Fruit fly (Drosophila melanogaster) whole organism, embryonic: ENCODE data around the gene CG3662.

Experiments used
- CG10321 ChIP-seq: fragments of 200-800 bp; sonication (Bioruptor generic); IDR thresholded peaks from 2 replicates; pipeline ENCODE4 v1.3.6; 2022; ENCODE audit warnings: missing biosample characterization, missing genetic modification characterization
- CG11456 ChIP-seq: fragments of 200-800 bp; sonication (Bioruptor generic); IDR thresholded peaks from 3 replicates; pipeline ENCODE4 v1.3.6; 2022; ENCODE audit warnings: missing biosample characterization, missing genetic modification characterization
- CG12659 ChIP-seq: fragments of 200-800 bp; sonication (Bioruptor generic); optimal IDR thresholded peaks from 3 replicates; lab custom pipeline; 2017; ENCODE audit warnings: mild to moderate bottlenecking, missing biosample characterization, missing genetic modification reagents, missing genetic modification characterization
- CG14667 ChIP-seq: fragments of 200-800 bp; sonication (Bioruptor generic); IDR thresholded peaks from 2 replicates; pipeline ENCODE4 v1.3.6; 2022; ENCODE audit warnings: missing biosample characterization, missing genetic modification characterization
- CG15479 ChIP-seq: fragments of 200-800 bp; sonication (Bioruptor generic); optimal IDR thresholded peaks from 3 replicates; lab custom pipeline; 2019; ENCODE audit warnings: missing biosample characterization, mild to moderate bottlenecking, missing genetic modification characterization, moderate library complexity
- CG1832 ChIP-seq: fragments of 200-800 bp; sonication (Bioruptor generic); optimal IDR thresholded peaks from 2 replicates; lab custom pipeline; 2017; ENCODE audit warnings: missing biosample characterization, mild to moderate bottlenecking, missing genetic modification characterization, inconsistent platforms
- CG18476 ChIP-seq: fragments of 200-800 bp; sonication (Bioruptor generic); optimal IDR thresholded peaks from 2 replicates; lab custom pipeline; 2016; ENCODE audit warnings: missing biosample characterization, mild to moderate bottlenecking, missing genetic modification characterization
- CG2199 ChIP-seq: fragments of 200-800 bp; sonication (Bioruptor generic); IDR thresholded peaks from 3 replicates; pipeline ENCODE4 v1.3.6; 2022; ENCODE audit warnings: missing biosample characterization, missing genetic modification characterization
- CG2889 ChIP-seq: fragments of 200-800 bp; sonication (Bioruptor generic); IDR thresholded peaks from 3 replicates; pipeline ENCODE4 v1.3.6; 2022; ENCODE audit warnings: missing biosample characterization, missing genetic modification characterization
- CG32767 ChIP-seq: fragments of 200-800 bp; sonication (Bioruptor generic); IDR thresholded peaks from 2 replicates; pipeline ENCODE4 v1.3.6; 2022; ENCODE audit warnings: missing biosample characterization, missing genetic modification characterization
- CG4360 ChIP-seq: fragments of 200-800 bp; sonication (Bioruptor generic); IDR thresholded peaks from 2 replicates; pipeline ENCODE4 v1.3.6; 2022; ENCODE audit warnings: missing biosample characterization, missing genetic modification characterization
- CG5245 ChIP-seq: fragments of 200-800 bp; sonication (Bioruptor generic); optimal IDR thresholded peaks from 3 replicates; lab custom pipeline; 2016; ENCODE audit warnings: missing biosample characterization, missing genetic modification characterization
- CG5953 ChIP-seq: fragments of 200-800 bp; sonication (Bioruptor generic); IDR thresholded peaks from 2 replicates; pipeline ENCODE4 v1.3.6; 2022; ENCODE audit warnings: missing biosample characterization, missing genetic modification characterization
- CG8089 ChIP-seq: fragments of 200-800 bp; sonication (Bioruptor generic); optimal IDR thresholded peaks from 3 replicates; lab custom pipeline; 2016; ENCODE audit warnings: missing biosample characterization, missing genetic modification characterization
- CG8924 ChIP-seq: fragments of 200-800 bp; optimal IDR thresholded peaks from 3 replicates; lab custom pipeline; 2019; ENCODE audit warnings: missing biosample characterization, mild to moderate bottlenecking, missing genetic modification characterization, moderate library complexity
- D ChIP-seq, 2 experiments: fragments of 200-800 bp in 1 of 2; fragments of >200 bp in 1 of 2; sonication (Bioruptor generic) in 1 of 2; optimal IDR thresholded peaks; 2 replicates in 1 of 2; 3 replicates in 1 of 2; lab custom pipeline; 2017; ENCODE audit warnings: mild to moderate bottlenecking in 1 of 2, missing biosample characterization in 1 of 2, missing genetic modification characterization in 1 of 2, missing genetic modification reagents in 1 of 2
- Dbx ChIP-seq: fragments of 200-800 bp; sonication (Bioruptor generic); IDR thresholded peaks from 3 replicates; pipeline ENCODE4 v1.3.6; 2022; ENCODE audit warnings: missing biosample characterization, missing genetic modification characterization
- Elba2 ChIP-seq: fragments of 200-800 bp; sonication (Bioruptor generic); optimal IDR thresholded peaks from 3 replicates; lab custom pipeline; 2016; ENCODE audit warnings: missing biosample characterization, missing genetic modification characterization
- Ets65A ChIP-seq: fragments of 200-800 bp; sonication (Bioruptor generic); peaks from one replicate; lab custom pipeline; 2016; ENCODE audit warnings: missing biosample characterization, missing genetic modification characterization
- H15 ChIP-seq: fragments of 200-800 bp; sonication (Bioruptor generic); IDR thresholded peaks from 3 replicates; pipeline ENCODE4 v1.3.6; 2022; ENCODE audit warnings: missing biosample characterization, missing genetic modification characterization
- HLH4C ChIP-seq: fragments of 200-800 bp; sonication (Bioruptor generic); IDR thresholded peaks from 3 replicates; pipeline ENCODE4 v1.3.6; 2022; ENCODE audit warnings: missing biosample characterization, missing genetic modification characterization; ENCODE audit not compliant: partially characterized antibody
- HmgD ChIP-seq: fragments of 200-800 bp; sonication (Bioruptor generic); optimal IDR thresholded peaks from 3 replicates; lab custom pipeline; 2016; ENCODE audit warnings: missing biosample characterization, missing genetic modification characterization
- Hr51 ChIP-seq, 2 experiments: fragments of 200-800 bp; sonication (Bioruptor generic); optimal IDR thresholded peaks; 2 replicates in 1 of 2; 3 replicates in 1 of 2; lab custom pipeline; 2016 to 2018; ENCODE audit warnings: missing biosample characterization in 2 of 2, missing genetic modification characterization in 2 of 2, mild to moderate bottlenecking in 1 of 2, moderate library complexity in 1 of 2
- Med ChIP-seq: fragments of 200-800 bp; sonication (Bioruptor generic); peaks from one replicate; lab custom pipeline; 2016; ENCODE audit warnings: missing biosample characterization, missing genetic modification characterization, mild to moderate bottlenecking, inconsistent platforms, moderate library complexity
- Meics ChIP-seq: fragments of 200-800 bp; sonication (Bioruptor generic); optimal IDR thresholded peaks from 2 replicates; lab custom pipeline; 2017; ENCODE audit warnings: missing biosample characterization, mild to moderate bottlenecking, missing genetic modification characterization
- Rfx ChIP-seq: fragments of 200-800 bp; sonication (Bioruptor generic); IDR thresholded peaks from 2 replicates; pipeline ENCODE4 v1.3.6; 2022; ENCODE audit warnings: missing biosample characterization, missing genetic modification characterization
- abd-A ChIP-seq: fragments of 200-800 bp; sonication (Bioruptor generic); optimal IDR thresholded peaks from 3 replicates; lab custom pipeline; 2019; ENCODE audit warnings: missing biosample characterization, mild to moderate bottlenecking, missing genetic modification characterization, moderate library complexity
- amos ChIP-seq: fragments of 200-800 bp; sonication (Bioruptor generic); IDR thresholded peaks from 2 replicates; pipeline ENCODE4 v1.3.6; 2022; ENCODE audit warnings: missing biosample characterization, missing genetic modification characterization; ENCODE audit not compliant: partially characterized antibody
- aop ChIP-seq: fragments of 200-800 bp; sonication (Bioruptor generic); IDR thresholded peaks from 2 replicates; pipeline ENCODE4 v1.3.6; 2022; ENCODE audit warnings: missing biosample characterization, missing genetic modification characterization
- bbx ChIP-seq: fragments of 200-800 bp; sonication (Bioruptor generic); IDR thresholded peaks from 2 replicates; pipeline ENCODE4 v1.3.6; 2022; ENCODE audit warnings: missing biosample characterization, missing genetic modification characterization; ENCODE audit not compliant: partially characterized antibody
- chm ChIP-seq: fragments of 200-800 bp; sonication (Bioruptor generic); IDR thresholded peaks from 2 replicates; pipeline ENCODE4 v1.3.6; 2022; ENCODE audit warnings: missing biosample characterization, missing genetic modification characterization
- ci ChIP-seq: fragments of 200-800 bp; sonication (Bioruptor generic); IDR thresholded peaks from 3 replicates; pipeline ENCODE4 v1.3.6; 2022; ENCODE audit warnings: missing biosample characterization, missing genetic modification characterization
- crol ChIP-seq: fragments of 200-800 bp; sonication (Bioruptor generic); IDR thresholded peaks from 2 replicates; pipeline ENCODE4 v1.3.6; 2022; ENCODE audit warnings: missing biosample characterization, missing genetic modification characterization
- ham ChIP-seq: fragments of 200-800 bp; sonication (Bioruptor generic); IDR thresholded peaks from 2 replicates; pipeline ENCODE4 v1.3.6; 2022; ENCODE audit warnings: missing biosample characterization, missing genetic modification characterization
- hb ChIP-seq: fragments of 200-800 bp; sonication (Bioruptor generic); IDR thresholded peaks from 3 replicates; pipeline ENCODE4 v1.3.6; 2022; ENCODE audit warnings: missing biosample characterization, missing genetic modification characterization; ENCODE audit not compliant: partially characterized antibody
- hbn ChIP-seq: fragments of 200-800 bp; sonication (Bioruptor generic); IDR thresholded peaks from 2 replicates; pipeline ENCODE4 v1.3.6; 2022; ENCODE audit warnings: missing biosample characterization, missing genetic modification characterization; ENCODE audit not compliant: partially characterized antibody
- psq ChIP-seq: fragments of 200-800 bp; sonication (Bioruptor generic); optimal IDR thresholded peaks from 2 replicates; lab custom pipeline; 2017; ENCODE audit warnings: missing biosample characterization, missing genetic modification characterization
- sens ChIP-seq: fragments of 200-800 bp; sonication (Bioruptor generic); peaks from one replicate; lab custom pipeline; 2016; ENCODE audit warnings: missing biosample characterization, missing genetic modification characterization
- slp2 ChIP-seq: fragments of 200-800 bp; sonication (Bioruptor generic); optimal IDR thresholded peaks from 2 replicates; lab custom pipeline; 2016; ENCODE audit warnings: missing biosample characterization, missing genetic modification characterization
- so ChIP-seq: fragments of 200-800 bp; sonication (Bioruptor generic); IDR thresholded peaks from 3 replicates; pipeline ENCODE4 v1.3.6; 2022; ENCODE audit warnings: missing biosample characterization, missing genetic modification characterization
- tap ChIP-seq: fragments of 200-800 bp; optimal IDR thresholded peaks from 3 replicates; lab custom pipeline; 2019; ENCODE audit warnings: missing biosample characterization, mild to moderate bottlenecking, missing genetic modification characterization, moderate library complexity
- tll ChIP-seq, 2 experiments: fragments of 200-800 bp in 1 of 2; fragments of >200 bp in 1 of 2; sonication (Bioruptor generic) in 1 of 2; optimal IDR thresholded peaks; 2 replicates each; lab custom pipeline; 2017 to 2019; ENCODE audit warnings: missing biosample characterization in 2 of 2, missing genetic modification characterization in 2 of 2, mild to moderate bottlenecking in 1 of 2, moderate library complexity in 1 of 2
- twi ChIP-seq: fragments of 200-800 bp; optimal IDR thresholded peaks from 2 replicates; lab custom pipeline; 2019; ENCODE audit warnings: missing biosample characterization, mild to moderate bottlenecking, missing genetic modification characterization, moderate library complexity
- z ChIP-seq: fragments of 200-800 bp; sonication (Bioruptor generic); IDR thresholded peaks from 3 replicates; pipeline ENCODE4 v1.3.6; 2022; ENCODE audit warnings: missing biosample characterization, missing genetic modification characterization
- zen ChIP-seq: fragments of 200-800 bp; sonication (Bioruptor generic); optimal IDR thresholded peaks from 3 replicates; lab custom pipeline; 2018; ENCODE audit warnings: missing biosample characterization, mild to moderate bottlenecking, missing genetic modification characterization, moderate library complexity
- zfh1 ChIP-seq: fragments of 200-800 bp; sonication (Bioruptor generic); IDR thresholded peaks from 3 replicates; pipeline ENCODE4 v1.3.6; 2022; ENCODE audit warnings: missing biosample characterization, missing genetic modification characterization

CG3662 gene

DNA sequence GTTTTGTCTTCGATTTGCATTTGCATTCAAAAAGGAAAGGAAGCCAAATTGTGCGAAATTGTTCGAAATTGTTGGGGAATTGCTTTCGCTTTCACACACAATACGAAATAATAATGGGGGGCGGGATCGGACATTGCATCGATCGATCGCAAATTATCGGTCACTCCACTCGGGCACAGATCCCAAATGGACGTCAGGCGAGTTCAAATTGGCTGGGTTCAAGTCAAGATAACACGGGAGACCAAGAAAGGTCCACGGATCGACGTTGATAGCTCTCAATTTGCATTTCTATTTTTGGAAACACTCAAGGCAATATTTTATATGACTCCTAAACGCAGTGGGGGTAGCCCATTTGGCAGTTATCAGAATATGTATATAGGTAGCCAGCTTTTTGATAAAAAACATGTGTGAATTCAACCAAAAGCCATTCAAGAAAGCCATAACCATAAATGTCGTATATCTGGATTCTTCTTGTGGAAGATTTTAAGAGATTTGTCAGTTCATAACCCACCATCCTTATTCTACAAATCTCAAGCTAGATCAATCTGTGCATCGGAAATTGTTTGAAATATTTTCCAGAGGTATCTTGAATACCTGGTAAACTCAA is 28.2 kb downstream of the CG3662 start:
- TF ChIP-seq Hr51 (GFP tag; optimal IDR thresholded peaks at IDR 0.05; lab: Kevin White, UChicago), result no peak
- TF ChIP-seq abd-A (tag; lab: Kevin White, UChicago), result no peak
- TF ChIP-seq sens (GFP tag; lab: Kevin White, UChicago), result peak; percentile 9
- no peak for TF ChIP-seq H15
- TF ChIP-seq z, result no peak

dm6 chr2L:849787-850512 is 28.9 kb downstream of the CG3662 start:
- peak; percentile 59 for TF ChIP-seq sens (GFP tag; lab: Kevin White, UChicago)
- TF ChIP-seq CG8924 (tag; lab: Kevin White, UChicago), result no peak
- TF ChIP-seq crol (GFP tag; lab: Robert Waterston, UW), result peak; percentile 76
- 0 out of 2 replicates have a peak, but pooled peaks have one; percentile 22 for TF ChIP-seq hbn (GFP tag; lab: Robert Waterston, UW)
- peak; percentile 79 for TF ChIP-seq zen (tag; lab: Kevin White, UChicago)
- TF ChIP-seq CG5953, result no peak
- 0 out of 3 replicates have a peak, but pooled peaks have one; percentile 8 for TF ChIP-seq hb (GFP tag; lab: Robert Waterston, UW)
- 0 out of 3 replicates have a peak, but pooled peaks have one; percentile 20 for TF ChIP-seq so
- no peak for TF ChIP-seq Ets65A (GFP tag; lab: Kevin White, UChicago)
- 0 out of 2 replicates have a peak, but pooled peaks have one; percentile 19 for TF ChIP-seq chm
- TF ChIP-seq CG5245 (GFP tag; lab: Kevin White, UChicago), result no peak
- 0 out of 3 replicates have a peak, but pooled peaks have one; percentile 18 for TF ChIP-seq CG11456 (GFP tag; lab: Robert Waterston, UW)
- peak; percentile 47; the same call in 1 of the 3 replicates for TF ChIP-seq ci (GFP tag; lab: Robert Waterston, UW)
- no peak for TF ChIP-seq tap
- no peak for TF ChIP-seq CG12659 (GFP tag; lab: Kevin White, UChicago)
- TF ChIP-seq amos (GFP tag; lab: Robert Waterston, UW), result no peak
- TF ChIP-seq HLH4C (GFP tag; lab: Robert Waterston, UW), result no peak
- TF ChIP-seq slp2 (GFP tag; lab: Kevin White, UChicago), result no peak
- TF ChIP-seq Meics (GFP tag; lab: Kevin White, UChicago), result no peak
- TF ChIP-seq zfh1 (GFP tag; lab: Robert Waterston, UW), result peak; percentile 24; the same call in 1 of the 3 replicates
- TF ChIP-seq ham (GFP tag; lab: Robert Waterston, UW), result no peak
- TF ChIP-seq Dbx (GFP tag; lab: Robert Waterston, UW), result no peak
- TF ChIP-seq tll (GFP tag; optimal IDR thresholded peaks at IDR 0.05; lab: Kevin White, UChicago), result peak in 1 of 2 experiments; percentile 55
- TF ChIP-seq CG1832 (GFP tag; lab: Kevin White, UChicago), result peak; percentile 47
- no peak; the same call in 2 of the 3 replicates for TF ChIP-seq CG2889
- peak; percentile 80 for TF ChIP-seq CG4360
- no peak for TF ChIP-seq CG2199
- TF ChIP-seq psq (GFP tag; lab: Kevin White, UChicago), result no peak
- TF ChIP-seq Elba2 (GFP tag; lab: Kevin White, UChicago), result no peak
- peak; percentile 62 for TF ChIP-seq Med (GFP tag; lab: Kevin White, UChicago)
- 0 out of 2 replicates have a peak, but pooled peaks have one; percentile 34 for TF ChIP-seq CG10321 (GFP tag; lab: Robert Waterston, UW)
- TF ChIP-seq twi (tag; lab: Kevin White, UChicago), result peak; percentile 21
- 0 out of 2 replicates have a peak, but pooled peaks have one; percentile 22 for TF ChIP-seq bbx (GFP tag; lab: Robert Waterston, UW)
- peak; percentile 86 for TF ChIP-seq CG15479
- no peak for TF ChIP-seq CG18476
- peak; percentile 23 for TF ChIP-seq HmgD
- TF ChIP-seq Rfx, result 0 out of 2 replicates have a peak, but pooled peaks have one; percentile 13
- no peak for TF ChIP-seq CG14667 (GFP tag; lab: Robert Waterston, UW)
- peak; percentile 57 for TF ChIP-seq D (optimal IDR thresholded peaks at IDR 0.05; lab: Kevin White, UChicago)
- TF ChIP-seq D (GFP tag; optimal IDR thresholded peaks at IDR 0.05; lab: Kevin White, UChicago), result no peak
- TF ChIP-seq aop (GFP tag; lab: Robert Waterston, UW), result 0 out of 2 replicates have a peak, but pooled peaks have one; percentile 5
- TF ChIP-seq CG32767, result no peak
- TF ChIP-seq CG8089 (GFP tag; lab: Kevin White, UChicago), result no peak
